Fruit fly (Drosophila melanogaster): ENCODE data around the gene Mnat9.
A peak's percentile ranks its signal among the peaks of the same experiment; 100 is the strongest.

The Mnat9 gene

dm6 chr3R:31607287-31607849 lies 8.6 kb downstream of the Mnat9 start:
- TF ChIP-seq Mrtf (GFP tag; IDR thresholded peaks at IDR 0.05) (no peak), Camta (GFP tag; optimal IDR thresholded peaks at IDR 0.05) (no peak), ap (GFP tag; IDR thresholded peaks at IDR 0.05) (no peak), CG15479 (GFP tag; optimal IDR thresholded peaks at IDR 0.05) (peak; percentile 58), CG5245 (GFP tag; optimal IDR thresholded peaks at IDR 0.05) (no peak), Max (GFP tag; optimal IDR thresholded peaks at IDR 0.05) (no peak), mam (GFP tag; optimal IDR thresholded peaks at IDR 0.05) (no peak), Atf-2 (GFP tag; optimal IDR thresholded peaks at IDR 0.05) (no peak), CG6854 (GFP tag; optimal IDR thresholded peaks at IDR 0.05) (no peak), exex (tag; optimal IDR thresholded peaks at IDR 0.05) (peak; percentile 17), CG17361 (GFP tag; IDR thresholded peaks at IDR 0.05) (no peak), nerfin-1 (tag; optimal IDR thresholded peaks at IDR 0.05) (peak; percentile 80), CG15514 (GFP tag; optimal IDR thresholded peaks at IDR 0.05) (no peak), ac (GFP tag; optimal IDR thresholded peaks at IDR 0.05) (peak; percentile 26), B-H2 (GFP tag; optimal IDR thresholded peaks at IDR 0.05) (no peak), Ets65A (GFP tag) (peak; percentile 72), CG18619 (GFP tag; optimal IDR thresholded peaks at IDR 0.05) (no peak), grn (GFP tag; optimal IDR thresholded peaks at IDR 0.05) (peak; percentile 47), stc (GFP tag; IDR thresholded peaks at IDR 0.05) (no peak), chinmo (GFP tag; IDR thresholded peaks at IDR 0.05; ENCODE audit: partially characterized antibody) (peak; percentile 73; the same call in 1 of the 4 replicates), klu (GFP tag; IDR thresholded peaks at IDR 0.05) (no peak), CG14860 (GFP tag; IDR thresholded peaks at IDR 0.05; ENCODE audit: partially characterized antibody) (no peak), ttk (GFP tag; IDR thresholded peaks at IDR 0.05) (no peak), insv (GFP tag; optimal IDR thresholded peaks at IDR 0.05) (no peak), eve (GFP tag; optimal IDR thresholded peaks at IDR 0.05) (peak in 1 of 2 experiments; percentile 50), CG8290 (GFP tag; optimal IDR thresholded peaks at IDR 0.05) (no peak), CG8290 (tag; optimal IDR thresholded peaks at IDR 0.05) (no peak), lmd (GFP tag; IDR thresholded peaks at IDR 0.05) (no peak), CG32532 (GFP tag; IDR thresholded peaks at IDR 0.05) (no peak), en (GFP tag; optimal IDR thresholded peaks at IDR 0.05) (no peak), wdn (GFP tag; IDR thresholded peaks at IDR 0.05) (no peak), CG1647 (GFP tag; optimal IDR thresholded peaks at IDR 0.05) (no peak), Bgb (GFP tag; IDR thresholded peaks at IDR 0.05; ENCODE audit: partially characterized antibody) (no peak), CG10431 (GFP tag; optimal IDR thresholded peaks at IDR 0.05) (peak; percentile 25), Sox102F (GFP tag; optimal IDR thresholded peaks at IDR 0.05) (no peak), Fer3 (tag; optimal IDR thresholded peaks at IDR 0.05) (no peak), pros (GFP tag; optimal IDR thresholded peaks at IDR 0.05) (peak; percentile 67), CG14014 (GFP tag; IDR thresholded peaks at IDR 0.05) (no peak), CG16779 (GFP tag; IDR thresholded peaks at IDR 0.05) (no peak), D19B (GFP tag; optimal IDR thresholded peaks at IDR 0.05) (no peak), ci (GFP tag; IDR thresholded peaks at IDR 0.05) (0 out of 3 replicates have a peak, but pooled peaks have one; percentile 16), Pdp1 (GFP tag; optimal IDR thresholded peaks at IDR 0.05) (peak in 1 of 2 experiments; percentile 91), sr (GFP tag; IDR thresholded peaks at IDR 0.05) (no peak), CG9817 (tag; optimal IDR thresholded peaks at IDR 0.05) (no peak), CG7271 (tag; optimal IDR thresholded peaks at IDR 0.05) (no peak), CG12299 (tag; optimal IDR thresholded peaks at IDR 0.05) (no peak), hkb (optimal IDR thresholded peaks at IDR 0.05) (no peak), hkb (GFP tag; IDR thresholded peaks at IDR 0.05) (0 out of 2 replicates have a peak, but pooled peaks have one; percentile 11), CG2875 (GFP tag; optimal IDR thresholded peaks at IDR 0.05) (no peak), CG9727 (GFP tag; optimal IDR thresholded peaks at IDR 0.05) (no peak), nerfin-2 (GFP tag; IDR thresholded peaks at IDR 0.05; ENCODE audit: partially characterized antibody) (no peak)

Measured in whole organism, embryonic.